Fruit fly (Drosophila melanogaster): Measurements from ENCODE around the gene GatA.
A peak's percentile ranks its signal among the peaks of the same experiment; 100 is the strongest.

GatA gene

dm6 chr3R:18986089-18986887, 42.4 kb downstream of the GatA start:
- TF ChIP-seq CG5204 (GFP tag; optimal IDR thresholded peaks at IDR 0.05) = no peak
- TF ChIP-seq tj (GFP tag; optimal IDR thresholded peaks at IDR 0.05) = peak; percentile 97
- TF ChIP-seq ovo (GFP tag; optimal IDR thresholded peaks at IDR 0.05) = no peak

- no peak for TF ChIP-seq ovo (GFP tag; optimal IDR thresholded peaks at IDR 0.05)
- TF ChIP-seq Crg-1 (GFP tag; optimal IDR thresholded peaks at IDR 0.05) = peak; percentile 9
- TF ChIP-seq CG14711 (tag; optimal IDR thresholded peaks at IDR 0.05) = peak; percentile 82
- TF ChIP-seq tj (GFP tag; optimal IDR thresholded peaks at IDR 0.05) = no peak
- no peak for TF ChIP-seq CG1620 (GFP tag; optimal IDR thresholded peaks at IDR 0.05)
- TF ChIP-seq toe (GFP tag; optimal IDR thresholded peaks at IDR 0.05) = peak; percentile 1
- no peak for TF ChIP-seq cic (GFP tag; optimal IDR thresholded peaks at IDR 0.05)
- TF ChIP-seq pad (GFP tag; optimal IDR thresholded peaks at IDR 0.05) = peak; percentile 74
- TF ChIP-seq CG5204 (GFP tag; optimal IDR thresholded peaks at IDR 0.05) = peak; percentile 44
- peak; percentile 57 for TF ChIP-seq CG12768 (GFP tag; optimal IDR thresholded peaks at IDR 0.05)
- peak; percentile 62 for TF ChIP-seq bab1 (GFP tag; optimal IDR thresholded peaks at IDR 0.05)
- TF ChIP-seq cnc (optimal IDR thresholded peaks at IDR 0.05) = no peak
- no peak for TF ChIP-seq Hr96 (GFP tag; optimal IDR thresholded peaks at IDR 0.05)
- TF ChIP-seq CG7101 (tag; optimal IDR thresholded peaks at IDR 0.05) = peak; percentile 86
- TF ChIP-seq CG7045 (GFP tag; optimal IDR thresholded peaks at IDR 0.05) = peak; percentile 46
- peak; percentile 66 for TF ChIP-seq CG33017 (tag; optimal IDR thresholded peaks at IDR 0.05)
- peak; percentile 80 for TF ChIP-seq CG11617 (GFP tag; optimal IDR thresholded peaks at IDR 0.05)
- TF ChIP-seq Clk (GFP tag; optimal IDR thresholded peaks at IDR 0.05) = no peak
- peak; percentile 35 for TF ChIP-seq Mnt (GFP tag; optimal IDR thresholded peaks at IDR 0.05)
- no peak for TF ChIP-seq kay (GFP tag; ENCODE audit: borderline replicate concordance)
Measured at dm6 chr3R:18985114-18985785, 43.4 kb downstream of the GatA start.

- TF ChIP-seq CG33017 (tag; optimal IDR thresholded peaks at IDR 0.05) (peak; percentile 78), CG7045 (GFP tag; optimal IDR thresholded peaks at IDR 0.05) (peak; percentile 75), Mnt (GFP tag; optimal IDR thresholded peaks at IDR 0.05) (peak; percentile 57), kay (GFP tag; ENCODE audit: borderline replicate concordance) (no peak), pad (GFP tag; optimal IDR thresholded peaks at IDR 0.05) (peak; percentile 50), Clk (GFP tag; optimal IDR thresholded peaks at IDR 0.05) (peak; percentile 65), bab1 (GFP tag; optimal IDR thresholded peaks at IDR 0.05) (peak; percentile 83), cnc (optimal IDR thresholded peaks at IDR 0.05) (no peak), CG7101 (tag; optimal IDR thresholded peaks at IDR 0.05) (peak; percentile 84), tj (GFP tag; optimal IDR thresholded peaks at IDR 0.05) (peak; percentile 50), CG1620 (GFP tag; optimal IDR thresholded peaks at IDR 0.05) (peak; percentile 67), toe (GFP tag; optimal IDR thresholded peaks at IDR 0.05) (peak; percentile 63), cic (GFP tag; optimal IDR thresholded peaks at IDR 0.05) (peak; percentile 39), CG11617 (GFP tag; optimal IDR thresholded peaks at IDR 0.05) (peak; percentile 77), ovo (GFP tag; optimal IDR thresholded peaks at IDR 0.05) (peak; percentile 68), CG12768 (GFP tag; optimal IDR thresholded peaks at IDR 0.05) (peak; percentile 70), Crg-1 (GFP tag; optimal IDR thresholded peaks at IDR 0.05) (no peak), CG14711 (tag; optimal IDR thresholded peaks at IDR 0.05) (peak; percentile 81), CG5204 (GFP tag; optimal IDR thresholded peaks at IDR 0.05) (peak; percentile 73), Hr96 (GFP tag; optimal IDR thresholded peaks at IDR 0.05) (peak; percentile 24)
Measured at dm6 chr3R:18983614-18984185, 45.0 kb downstream of the GatA start, which contains the start of the genes snRNP-U1-C and gukh. Gene snRNP-U1-C (minus strand): TSS chr3R:18983650. Gene gukh (plus strand): TSS chr3R:18984025.

dm6 chr3R:18980863-18981536, 47.7 kb downstream of the GatA start, which contains the start of the genes dnk and Smu1:
Gene dnk (plus strand): TSS chr3R:18980995.
Gene Smu1 (minus strand): TSS chr3R:18981324.
- no peak for TF ChIP-seq CG7045 (GFP tag; optimal IDR thresholded peaks at IDR 0.05)
- no peak for TF ChIP-seq cic (GFP tag; optimal IDR thresholded peaks at IDR 0.05)
- TF ChIP-seq pad (GFP tag; optimal IDR thresholded peaks at IDR 0.05) = no peak
- TF ChIP-seq tj (GFP tag; optimal IDR thresholded peaks at IDR 0.05) = peak; percentile 35
- no peak for TF ChIP-seq bab1 (GFP tag; optimal IDR thresholded peaks at IDR 0.05)
- TF ChIP-seq kay (GFP tag; ENCODE audit: borderline replicate concordance) = peak; percentile 90
- peak; percentile 60 for TF ChIP-seq CG11617 (GFP tag; optimal IDR thresholded peaks at IDR 0.05)
- no peak for TF ChIP-seq Mnt (GFP tag; optimal IDR thresholded peaks at IDR 0.05)

dm6 chr3R:18978709-18979108, 49.9 kb downstream of the GatA start, which contains the start of gene euc:
Gene euc (minus strand): TSS chr3R:18978809.
- TF ChIP-seq CG14711 (tag; optimal IDR thresholded peaks at IDR 0.05) (no peak), CG5204 (GFP tag; optimal IDR thresholded peaks at IDR 0.05) (no peak), Crg-1 (GFP tag; optimal IDR thresholded peaks at IDR 0.05) (no peak), tj (GFP tag; optimal IDR thresholded peaks at IDR 0.05) (no peak), ovo (GFP tag; optimal IDR thresholded peaks at IDR 0.05) (no peak), cnc (optimal IDR thresholded peaks at IDR 0.05) (no peak), pad (GFP tag; optimal IDR thresholded peaks at IDR 0.05) (no peak), Mnt (GFP tag; optimal IDR thresholded peaks at IDR 0.05) (no peak), CG12768 (GFP tag; optimal IDR thresholded peaks at IDR 0.05) (no peak), CG1620 (GFP tag; optimal IDR thresholded peaks at IDR 0.05) (no peak), kay (GFP tag; ENCODE audit: borderline replicate concordance) (no peak), CG7045 (GFP tag; optimal IDR thresholded peaks at IDR 0.05) (no peak), cic (GFP tag; optimal IDR thresholded peaks at IDR 0.05) (no peak), CG11617 (GFP tag; optimal IDR thresholded peaks at IDR 0.05) (no peak), CG7101 (tag; optimal IDR thresholded peaks at IDR 0.05) (no peak), toe (GFP tag; optimal IDR thresholded peaks at IDR 0.05) (no peak), bab1 (GFP tag; optimal IDR thresholded peaks at IDR 0.05) (no peak), Hr96 (GFP tag; optimal IDR thresholded peaks at IDR 0.05) (no peak), Clk (GFP tag; optimal IDR thresholded peaks at IDR 0.05) (no peak), CG33017 (tag; optimal IDR thresholded peaks at IDR 0.05) (no peak)

All from whole organism, adult.